Worm (Caenorhabditis elegans): ENCODE data around the gene zhit-3.

DNA sequence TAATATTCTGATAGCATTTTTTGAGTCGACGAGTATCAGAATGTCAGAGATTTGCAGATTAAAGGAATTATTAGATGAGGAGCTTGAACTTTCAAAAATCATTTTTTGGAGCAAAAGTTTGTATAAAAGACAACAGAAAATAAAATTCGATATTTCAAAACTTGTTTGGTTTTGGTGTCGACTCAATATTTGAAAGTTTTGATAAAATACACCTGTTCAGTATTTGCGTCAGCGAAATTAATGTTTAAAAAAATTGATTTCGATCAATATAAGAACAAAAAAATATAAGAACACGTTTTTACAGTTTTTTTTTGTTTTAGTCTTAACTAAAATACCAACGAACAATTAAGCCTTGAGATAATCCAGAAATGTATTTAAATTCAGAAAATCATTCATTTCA is 8.7 kb upstream of the zhit-3 start, which contains the start of gene C12D8.13:
- TF ChIP-seq nhr-85 (tag) (no peak), egl-27 (tag; optimal IDR thresholded peaks at IDR 0.05) (no peak), nhr-11 (tag; optimal IDR thresholded peaks at IDR 0.05) (no peak), aha-1 (tag; optimal IDR thresholded peaks at IDR 0.05) (no peak)

Data from whole organism, L1 larva.